Worm (Caenorhabditis elegans): ENCODE measurements around the gene vab-2.

vab-2 gene

DNA sequence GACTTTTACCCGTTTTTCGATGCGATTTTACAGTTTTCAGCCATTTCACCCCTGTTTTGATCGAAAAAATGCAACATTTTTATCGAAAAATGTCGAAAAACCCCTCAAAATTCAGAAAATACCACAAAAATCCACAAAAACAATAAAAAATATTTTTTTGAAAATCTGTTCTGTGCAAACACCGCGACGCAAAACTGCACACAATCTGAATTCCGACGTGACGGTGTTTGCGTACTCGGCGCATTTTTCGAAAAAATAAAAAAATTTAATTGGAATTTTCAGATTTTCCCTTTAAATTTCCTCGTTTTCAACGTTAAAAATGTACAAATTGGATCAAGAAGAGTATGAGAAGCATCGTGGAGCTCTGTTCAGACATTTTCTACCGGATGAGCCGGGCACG lies 40.8 kb downstream of the vab-2 start, which contains the start of gene smgl-2:
Gene smgl-2 (plus strand): TSS at position 320 of the 400 bp plus-strand sequence.
- peak; percentile 78 for TF ChIP-seq F13C5.2 (tag; optimal IDR thresholded peaks at IDR 0.05)
- peak; percentile 21 for TF ChIP-seq hmg-4 (GFP tag; optimal IDR thresholded peaks at IDR 0.05)
- no peak for TF ChIP-seq tra-4 (tag; optimal IDR thresholded peaks at IDR 0.05)

DNA sequence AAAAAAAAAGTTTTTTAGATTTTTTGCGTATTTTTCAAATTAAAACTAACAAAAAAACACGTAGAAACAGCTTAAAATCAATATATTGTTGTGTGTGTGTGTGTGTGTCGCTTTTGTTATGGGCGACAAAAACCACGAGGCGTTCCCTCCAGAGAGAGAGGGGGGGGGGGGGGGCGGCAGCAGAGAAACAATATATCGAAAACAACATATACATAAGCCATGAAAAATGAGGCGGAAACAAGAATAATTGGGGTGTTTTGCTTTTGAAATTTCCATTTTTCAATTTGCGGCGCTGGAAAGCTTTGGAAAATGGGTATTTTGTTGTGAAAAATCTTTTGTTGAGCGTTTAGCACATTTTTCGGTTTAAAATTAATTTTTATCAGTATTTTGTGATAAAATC lies 41.3 kb downstream of the vab-2 start, which contains the start of gene Y37E11AM.2:
Gene Y37E11AM.2 (minus strand): TSS at position 101 of the 400 bp plus-strand sequence.
- no peak for TF ChIP-seq tbx-11 (GFP tag; IDR thresholded peaks at IDR 0.05)
- no peak for TF ChIP-seq hnd-1 (tag; optimal IDR thresholded peaks at IDR 0.05)
- TF ChIP-seq hmbx-1 (tag; optimal IDR thresholded peaks at IDR 0.05): no peak
- no peak for TF ChIP-seq ama-1 (optimal IDR thresholded peaks at IDR 0.05)
- no peak for TF ChIP-seq tra-4 (tag; optimal IDR thresholded peaks at IDR 0.05)
- no peak for TF ChIP-seq ceh-36 (tag; optimal IDR thresholded peaks at IDR 0.05)

DNA sequence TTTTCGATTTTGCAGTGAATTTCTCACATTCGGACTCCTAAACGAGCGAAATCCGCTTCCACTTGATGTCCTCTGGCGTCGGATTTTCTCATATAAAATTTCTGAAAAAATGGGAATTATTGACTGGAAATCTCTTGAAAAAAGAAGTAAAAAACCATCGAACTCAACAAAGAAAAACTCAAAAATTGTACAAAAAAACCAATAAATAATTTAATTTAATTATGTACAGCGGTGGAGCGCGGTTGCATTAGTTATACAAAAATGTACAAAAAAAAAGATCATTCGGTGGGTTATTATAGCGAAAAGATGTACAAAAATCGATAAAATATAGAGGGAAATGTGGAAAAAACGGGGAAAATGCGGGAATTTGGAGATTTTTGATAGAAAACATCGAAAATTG lies 43.9 kb downstream of the vab-2 start, which contains the start of gene Y37E11AM.4:
Gene Y37E11AM.4 (minus strand): TSS at position 101 of the 400 bp plus-strand sequence.
- no peak for TF ChIP-seq ets-7 (tag; optimal IDR thresholded peaks at IDR 0.05)
- no peak for TF ChIP-seq ceh-36 (tag; optimal IDR thresholded peaks at IDR 0.05)
- no peak for TF ChIP-seq scrt-1 (GFP tag; IDR thresholded peaks at IDR 0.05)
- TF ChIP-seq tbx-11 (GFP tag; IDR thresholded peaks at IDR 0.05): no peak
- no peak for TF ChIP-seq hmg-4 (GFP tag; optimal IDR thresholded peaks at IDR 0.05)

- TF ChIP-seq tbx-37 (GFP tag; conservative IDR thresholded peaks at IDR 0.05) (no peak), hmbx-1 (tag; optimal IDR thresholded peaks at IDR 0.05) (no peak), ets-7 (tag; optimal IDR thresholded peaks at IDR 0.05) (no peak), scrt-1 (GFP tag; IDR thresholded peaks at IDR 0.05) (no peak), ama-1 (optimal IDR thresholded peaks at IDR 0.05) (no peak), F13C5.2 (tag; optimal IDR thresholded peaks at IDR 0.05) (no peak), B0310.2 (tag; optimal IDR thresholded peaks at IDR 0.05) (no peak), hnd-1 (tag; optimal IDR thresholded peaks at IDR 0.05) (no peak), tra-4 (tag; optimal IDR thresholded peaks at IDR 0.05) (no peak), pes-1 (GFP tag; IDR thresholded peaks at IDR 0.05) (no peak), ceh-36 (tag; optimal IDR thresholded peaks at IDR 0.05) (no peak), flt-1 (GFP tag; IDR thresholded peaks at IDR 0.05) (no peak), aly-1 (tag; optimal IDR thresholded peaks at IDR 0.05) (no peak), sea-1 (GFP tag; conservative IDR thresholded peaks at IDR 0.05) (no peak), hmg-4 (GFP tag; optimal IDR thresholded peaks at IDR 0.05) (no peak), tbx-11 (GFP tag; IDR thresholded peaks at IDR 0.05) (no peak), ceh-13 (GFP tag; optimal IDR thresholded peaks at IDR 0.05) (no peak)
Measured at ce11 chrIV:3721973-3722372, 44.7 kb downstream of the vab-2 start.

DNA sequence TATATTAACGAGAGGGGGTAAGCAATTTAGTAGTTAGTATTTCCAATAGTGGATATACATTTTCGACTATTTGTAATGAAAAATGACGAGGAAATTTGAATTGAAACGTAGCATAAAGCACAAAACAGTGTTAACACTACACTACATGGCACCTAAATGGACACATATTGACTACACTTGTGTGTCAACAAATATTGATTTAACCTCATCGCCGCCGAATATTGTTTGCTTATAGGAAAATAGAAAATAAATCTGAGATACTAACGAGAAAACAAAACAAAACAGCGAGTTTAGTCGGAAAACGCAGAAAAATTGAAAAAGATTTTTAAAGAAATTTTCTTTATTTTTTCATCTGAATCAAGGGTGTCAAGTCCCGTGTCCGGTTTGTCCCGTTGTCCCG lies 46.0 kb downstream of the vab-2 start:
- TF ChIP-seq aly-1 (tag; optimal IDR thresholded peaks at IDR 0.05) (no peak), tbx-37 (GFP tag; conservative IDR thresholded peaks at IDR 0.05) (no peak), sea-1 (GFP tag; conservative IDR thresholded peaks at IDR 0.05) (no peak), pes-1 (GFP tag; IDR thresholded peaks at IDR 0.05) (no peak), ama-1 (optimal IDR thresholded peaks at IDR 0.05) (no peak), ets-7 (tag; optimal IDR thresholded peaks at IDR 0.05) (no peak), scrt-1 (GFP tag; IDR thresholded peaks at IDR 0.05) (no peak), tbx-11 (GFP tag; IDR thresholded peaks at IDR 0.05) (no peak), ceh-13 (GFP tag; optimal IDR thresholded peaks at IDR 0.05) (no peak), ceh-36 (tag; optimal IDR thresholded peaks at IDR 0.05) (no peak), flt-1 (GFP tag; IDR thresholded peaks at IDR 0.05) (no peak), F13C5.2 (tag; optimal IDR thresholded peaks at IDR 0.05) (no peak)

- TF ChIP-seq B0310.2 (tag; optimal IDR thresholded peaks at IDR 0.05) (no peak), flt-1 (GFP tag; IDR thresholded peaks at IDR 0.05) (no peak), F13C5.2 (tag; optimal IDR thresholded peaks at IDR 0.05) (no peak), aly-1 (tag; optimal IDR thresholded peaks at IDR 0.05) (no peak), pes-1 (GFP tag; IDR thresholded peaks at IDR 0.05) (no peak), ceh-36 (tag; optimal IDR thresholded peaks at IDR 0.05) (no peak), tbx-37 (GFP tag; conservative IDR thresholded peaks at IDR 0.05) (no peak)
Measured at ce11 chrIV:3719057-3719456, 47.6 kb downstream of the vab-2 start, which contains the start of gene Y37E11AM.3. Gene Y37E11AM.3, minus strand, starts transcription at chrIV:3719157.
